Worm (Caenorhabditis elegans) whole organism, L1 larva: ENCODE data around the gene madd-2.

Source experiments
- irx-1 ChIP-seq: sonication (generic microtip); optimal IDR thresholded peaks from 2 replicates; lab custom pipeline; 2016; ENCODE audit warnings: missing genetic modification characterization, missing compliant biosample characterization
- lsy-2 ChIP-seq, 2 experiments: fragments of 150-350 bp; optimal IDR thresholded peaks; 2 replicates each; lab custom pipeline; 2014; ENCODE audit warnings: missing biosample characterization in 2 of 2, missing genetic modification characterization in 2 of 2
- snpc-4 ChIP-seq: fragments of 150-350 bp; optimal IDR thresholded peaks from 2 replicates; lab custom pipeline; 2014; ENCODE audit warnings: missing biosample characterization, missing genetic modification characterization
- sup-37 ChIP-seq: fragments of 200-800 bp; sonication (Bioruptor generic); optimal IDR thresholded peaks from 2 replicates; lab custom pipeline; 2018; ENCODE audit warnings: mild to moderate bottlenecking, missing genetic modification characterization, missing compliant biosample characterization
- tbx-2 ChIP-seq: sonication (generic microtip); optimal IDR thresholded peaks from 2 replicates; lab custom pipeline; 2016; ENCODE audit warnings: missing genetic modification characterization, missing compliant biosample characterization
- ztf-4 ChIP-seq: fragments of 150-350 bp; optimal IDR thresholded peaks from 2 replicates; lab custom pipeline; 2014; ENCODE audit warnings: missing biosample characterization, missing genetic modification characterization

- TF ChIP-seq irx-1 (tag; lab: Kevin White, UChicago) (no peak), ztf-4 (tag; lab: Kevin White, UChicago) (no peak), lsy-2 (tag; optimal IDR thresholded peaks at IDR 0.05; lab: Kevin White, UChicago) (no peak), tbx-2 (tag; lab: Kevin White, UChicago) (no peak), snpc-4 (no peak), sup-37 (no peak)
Measured at ce11 chrV:1262036-1262435, 26.8 kb upstream of the madd-2 start.
